Worm (Caenorhabditis elegans) whole organism, L4/young adult: ENCODE data around the gene F14D7.2.

ENCODE experiments used
- W03F9.2 ChIP-seq: fragments of 150-350 bp; optimal IDR thresholded peaks from 2 replicates; lab custom pipeline; 2014; ENCODE audit warnings: missing biosample characterization, missing genetic modification characterization
- dao-5 ChIP-seq: sonication (generic microtip); optimal IDR thresholded peaks from 2 replicates; lab custom pipeline; 2016; ENCODE audit warnings: missing genotype, missing genetic modification characterization, moderate library complexity, missing compliant biosample characterization
- him-1 ChIP-seq: sonication (generic microtip); optimal IDR thresholded peaks from 2 replicates; lab custom pipeline; 2016; ENCODE audit warnings: missing genotype, missing genetic modification reagents, missing genetic modification characterization, missing compliant biosample characterization

F14D7.2 gene

DNA sequence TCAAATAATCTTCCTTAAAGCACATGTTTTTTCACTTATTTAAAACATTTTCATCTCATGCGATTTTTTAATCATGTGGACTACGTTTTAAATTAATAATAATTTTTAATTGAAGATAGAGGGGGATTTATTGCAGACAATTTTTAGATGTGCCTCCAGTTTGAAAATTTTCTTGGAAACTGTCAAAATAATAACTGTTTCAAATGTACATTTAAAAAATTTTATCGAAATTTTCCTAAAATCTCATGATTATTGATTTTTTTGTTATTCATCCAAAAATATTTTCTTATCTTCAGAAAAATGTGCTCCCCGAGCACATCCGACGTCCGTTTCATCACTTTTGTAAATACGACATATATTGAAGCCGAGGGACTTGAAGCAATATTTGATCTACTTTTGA lies 36.7 kb downstream of the F14D7.2 start, which contains the start of gene sre-8:
TSS of gene sre-8 (plus strand) at position 301 of the 400 bp plus-strand sequence.
- TF ChIP-seq dao-5 (tag; lab: Kevin White, UChicago), result no peak
- TF ChIP-seq W03F9.2 (tag; lab: Kevin White, UChicago), result no peak
- TF ChIP-seq him-1 (tag; lab: Kevin White, UChicago), result no peak

DNA sequence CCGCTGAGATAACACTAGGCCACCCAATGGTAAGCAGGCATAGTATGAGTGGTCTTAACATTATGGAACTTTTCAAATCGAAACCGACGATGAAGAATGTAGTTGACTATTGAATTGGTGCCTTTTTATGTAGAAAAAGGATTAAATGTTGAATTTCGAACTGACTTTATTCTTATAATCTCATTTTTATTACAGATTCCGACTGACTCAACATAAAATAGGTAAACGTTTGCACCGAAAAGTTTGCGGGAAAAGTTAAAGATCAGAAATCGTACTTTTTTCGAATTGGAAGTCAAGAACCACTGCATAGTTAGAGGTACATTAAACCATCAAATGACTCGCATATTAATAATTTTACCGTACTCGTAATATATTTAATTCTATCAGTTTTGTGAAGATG lies 39.3 kb downstream of the F14D7.2 start, which contains the start of gene K02E11.7:
TSS of gene K02E11.7 (minus strand) at position 101 of the 400 bp plus-strand sequence.
- no peak for TF ChIP-seq dao-5 (tag; lab: Kevin White, UChicago)
- no peak for TF ChIP-seq W03F9.2 (tag; lab: Kevin White, UChicago)
- no peak for TF ChIP-seq him-1 (tag; lab: Kevin White, UChicago)

DNA sequence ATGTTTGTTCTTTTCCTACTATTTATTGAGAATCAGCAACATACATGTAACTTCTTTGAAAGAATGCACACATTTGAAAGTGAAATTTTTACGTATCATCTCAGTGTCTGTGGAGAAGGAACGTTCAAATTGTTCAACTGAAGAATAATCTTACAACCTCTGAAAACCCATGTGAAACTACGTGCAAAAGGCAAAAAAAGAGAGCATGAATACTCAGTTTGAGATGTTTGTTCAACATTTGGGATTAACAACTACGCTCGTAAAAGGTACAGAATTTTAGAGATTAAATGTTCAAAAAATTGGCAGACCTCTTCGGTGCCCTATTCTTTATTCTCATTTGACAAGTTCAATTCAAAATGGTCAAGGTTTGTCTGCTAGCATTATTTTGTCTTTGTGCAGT lies 41.5 kb downstream of the F14D7.2 start, which contains the start of gene K02E11.5:
TSS of gene K02E11.5 (plus strand) at position 301 of the 400 bp plus-strand sequence.
- TF ChIP-seq W03F9.2 (tag; lab: Kevin White, UChicago) (no peak), dao-5 (tag; lab: Kevin White, UChicago) (no peak), him-1 (tag; lab: Kevin White, UChicago) (no peak)

DNA sequence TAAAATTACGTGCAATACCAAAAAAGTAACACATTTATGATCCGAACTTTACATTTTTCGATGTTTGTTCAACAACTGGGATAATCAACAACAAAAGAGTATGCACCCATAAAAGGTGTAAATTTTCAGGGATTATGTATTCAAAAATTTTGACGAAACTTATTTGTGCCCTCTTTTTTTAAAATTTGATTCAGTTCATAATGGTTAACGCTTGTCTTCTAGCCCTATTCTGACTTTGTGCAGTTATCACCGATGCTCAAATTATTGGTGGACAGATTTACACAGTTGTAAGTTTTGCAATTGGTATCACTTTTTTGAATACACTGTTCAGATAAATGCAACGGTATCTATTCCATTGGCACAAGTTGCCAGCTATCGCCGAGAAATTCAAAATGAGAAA lies 44.9 kb downstream of the F14D7.2 start, which contains the start of gene K02E11.6:
TSS of gene K02E11.6 (plus strand) at position 149 of the 400 bp plus-strand sequence.
- TF ChIP-seq dao-5 (tag; lab: Kevin White, UChicago), result no peak
- no peak for TF ChIP-seq him-1 (tag; lab: Kevin White, UChicago)
- no peak for TF ChIP-seq W03F9.2 (tag; lab: Kevin White, UChicago)

DNA sequence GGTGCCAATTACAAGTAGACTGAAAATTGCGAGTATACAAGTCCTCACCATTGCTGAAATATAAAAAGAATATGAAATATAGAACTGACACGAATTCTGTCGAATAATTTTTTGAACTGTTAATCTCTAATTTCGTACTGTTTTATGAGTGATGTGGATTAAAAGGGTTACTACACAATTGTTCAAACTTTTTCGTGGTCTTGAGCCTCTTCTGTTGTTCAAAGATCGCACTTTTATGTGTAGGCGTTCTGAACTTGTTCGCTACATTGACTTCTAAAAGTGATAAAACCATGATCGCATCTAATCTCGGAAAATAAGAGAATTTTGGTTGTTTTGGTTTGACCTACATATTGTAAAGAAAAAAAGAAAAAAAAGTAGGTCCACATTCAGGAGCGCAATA lies 45.5 kb downstream of the F14D7.2 start, which contains the start of gene K02E11.4:
TSS of gene K02E11.4 (minus strand) at position 101 of the 400 bp plus-strand sequence.
- TF ChIP-seq him-1 (tag; lab: Kevin White, UChicago) (no peak), W03F9.2 (tag; lab: Kevin White, UChicago) (no peak), dao-5 (tag; lab: Kevin White, UChicago) (no peak)

DNA sequence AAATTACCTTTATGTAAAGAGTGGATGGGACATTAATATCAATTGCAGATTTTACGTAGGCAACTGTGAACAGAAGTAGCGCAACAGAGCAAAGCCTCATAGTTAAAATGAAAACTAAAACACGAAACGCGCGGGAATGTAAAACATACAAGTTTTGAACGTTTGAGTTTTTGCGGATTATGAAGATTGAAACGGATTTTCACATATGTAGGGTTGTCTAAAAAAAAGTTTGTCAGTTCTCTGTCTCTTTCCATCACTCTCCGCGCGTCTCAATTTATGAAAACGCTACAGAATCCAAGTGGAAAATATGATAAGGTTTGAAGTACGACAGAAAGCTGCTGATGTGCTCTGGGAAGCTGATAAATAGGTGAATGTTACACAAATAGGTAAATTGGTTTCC lies 46.8 kb downstream of the F14D7.2 start, which contains the start of gene K02E11.3:
TSS of gene K02E11.3 (minus strand) at position 101 of the 400 bp plus-strand sequence.
- TF ChIP-seq W03F9.2 (tag; lab: Kevin White, UChicago) (no peak), him-1 (tag; lab: Kevin White, UChicago) (no peak), dao-5 (tag; lab: Kevin White, UChicago) (no peak)

DNA sequence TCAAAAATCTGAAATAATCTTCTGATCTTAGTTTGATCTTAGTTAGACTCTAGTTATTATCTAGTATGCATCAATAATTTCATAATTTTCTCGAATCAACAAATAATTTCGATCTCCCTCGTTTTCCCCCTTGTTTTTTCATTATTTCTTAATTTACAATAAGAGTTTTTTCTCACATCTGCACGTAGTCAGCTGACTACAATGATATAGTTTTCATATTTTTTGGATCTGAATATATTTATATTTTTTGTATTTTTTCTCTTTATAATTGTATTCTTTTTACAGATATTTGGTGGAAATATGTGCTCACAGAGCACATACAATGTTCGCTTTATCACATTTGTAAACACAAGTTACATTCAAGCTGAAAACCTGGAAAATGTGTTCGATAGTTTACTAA lies 49.6 kb downstream of the F14D7.2 start, which contains the start of gene sre-7:
TSS of gene sre-7 (plus strand) at position 301 of the 400 bp plus-strand sequence.
- no peak for TF ChIP-seq dao-5 (tag; lab: Kevin White, UChicago)
- no peak for TF ChIP-seq him-1 (tag; lab: Kevin White, UChicago)
- TF ChIP-seq W03F9.2 (tag; lab: Kevin White, UChicago), result no peak
